Fruit fly (Drosophila melanogaster): ENCODE results near the gene Dhrs4.
A peak's percentile ranks its signal among the peaks of the same experiment; 100 is the strongest.

Dhrs4 gene

DNA sequence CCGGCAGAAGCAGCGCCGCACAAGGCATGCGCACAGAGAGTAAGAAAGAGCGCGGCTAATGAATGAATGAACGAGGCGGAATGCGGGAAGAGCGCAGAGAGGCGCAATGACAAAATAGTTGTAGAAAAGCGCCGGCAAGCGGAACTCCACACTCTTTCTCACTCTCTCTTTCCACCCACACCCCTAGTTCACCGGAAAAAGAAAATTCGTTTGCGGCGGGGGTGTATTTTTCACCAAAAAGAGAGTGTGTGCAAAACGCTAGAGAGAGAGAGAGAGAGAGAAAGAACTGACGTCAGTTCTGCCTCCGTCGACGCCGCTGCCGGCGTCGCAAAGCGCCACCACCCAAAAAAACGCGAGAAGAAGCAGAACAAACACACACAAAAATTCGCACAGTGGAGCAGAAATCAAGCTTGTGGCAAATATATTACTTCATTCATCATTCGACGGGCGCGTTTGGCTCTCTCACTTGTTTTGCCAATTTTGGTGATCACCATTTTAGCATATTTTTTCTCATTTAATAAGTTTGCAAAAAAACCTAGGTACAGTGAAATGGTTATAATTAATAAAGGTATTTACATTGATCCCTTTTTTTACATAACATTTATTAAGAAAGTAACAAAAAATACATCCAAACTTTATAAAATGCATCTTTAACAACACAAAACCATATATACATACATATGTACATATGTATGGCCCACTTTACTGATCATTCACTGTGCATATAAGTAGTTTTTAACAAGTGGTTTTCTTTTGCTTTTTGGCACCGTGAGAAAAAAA is 43.6 kb upstream of the Dhrs4 start (continued):
- TF ChIP-seq CG8089 (GFP tag; optimal IDR thresholded peaks at IDR 0.05), result no peak
- TF ChIP-seq D19B (GFP tag; optimal IDR thresholded peaks at IDR 0.05), result peak; percentile 1
- no peak for TF ChIP-seq pan (optimal IDR thresholded peaks at IDR 0.05)
- TF ChIP-seq pan (GFP tag; optimal IDR thresholded peaks at IDR 0.05 in 1 of 2, IDR thresholded peaks at IDR 0.05 in 1 of 2), result peak in 1 of 2 experiments; percentile 65
- TF ChIP-seq trem (tag; optimal IDR thresholded peaks at IDR 0.05), result no peak
- peak; percentile 54 for TF ChIP-seq CG13287 (GFP tag; IDR thresholded peaks at IDR 0.05; ENCODE audit: partially characterized antibody)
- peak; percentile 41 for TF ChIP-seq seq (GFP tag; IDR thresholded peaks at IDR 0.05)
- no peak for TF ChIP-seq gsb-n (tag; optimal IDR thresholded peaks at IDR 0.05)
- TF ChIP-seq CG31224 (GFP tag; IDR thresholded peaks at IDR 0.05), result 0 out of 2 replicates have a peak, but pooled peaks have one; percentile 17
- TF ChIP-seq hkb (optimal IDR thresholded peaks at IDR 0.05), result no peak
- TF ChIP-seq hkb (GFP tag; IDR thresholded peaks at IDR 0.05), result peak; percentile 55; the same call in 1 of the 2 replicates
- no peak for TF ChIP-seq Opbp (GFP tag; IDR thresholded peaks at IDR 0.05; ENCODE audit: partially characterized antibody)
- no peak for TF ChIP-seq rib (GFP tag; IDR thresholded peaks at IDR 0.05)
- no peak; the same call in 1 of the 2 replicates for TF ChIP-seq Drgx (GFP tag; IDR thresholded peaks at IDR 0.05)
- peak; percentile 30 for TF ChIP-seq ab (GFP tag; optimal IDR thresholded peaks at IDR 0.05)
- TF ChIP-seq CG10565 (GFP tag; optimal IDR thresholded peaks at IDR 0.05), result no peak
- TF ChIP-seq Blimp-1 (GFP tag; optimal IDR thresholded peaks at IDR 0.05), result peak; percentile 33
- peak; percentile 34 for TF ChIP-seq CG10274 (GFP tag; optimal IDR thresholded peaks at IDR 0.05)
- no peak for TF ChIP-seq schlank (tag; optimal IDR thresholded peaks at IDR 0.05)
- peak; percentile 58; the same call in 1 of the 2 replicates for TF ChIP-seq esg (GFP tag; conservative IDR thresholded peaks at IDR 0.05)
- no peak for TF ChIP-seq CG9797 (GFP tag; optimal IDR thresholded peaks at IDR 0.05)
- TF ChIP-seq maf-S (GFP tag; optimal IDR thresholded peaks at IDR 0.05), result no peak
- peak; percentile 19 for TF ChIP-seq gcm2 (GFP tag; optimal IDR thresholded peaks at IDR 0.05)
- no peak for TF ChIP-seq toy (GFP tag; IDR thresholded peaks at IDR 0.05)
- peak; percentile 58 for TF ChIP-seq CG12942 (GFP tag; optimal IDR thresholded peaks at IDR 0.05)
- TF ChIP-seq insv (GFP tag; optimal IDR thresholded peaks at IDR 0.05), result no peak
- no peak for TF ChIP-seq usp (GFP tag; optimal IDR thresholded peaks at IDR 0.05)
- peak; percentile 75 for TF ChIP-seq CoRest (tag; optimal IDR thresholded peaks at IDR 0.05)
- no peak for TF ChIP-seq Nf-YA (GFP tag; IDR thresholded peaks at IDR 0.05)
- no peak for TF ChIP-seq corto (GFP tag; optimal IDR thresholded peaks at IDR 0.05)
- peak; percentile 30; the same call in 2 of the 3 replicates for TF ChIP-seq B-H1 (GFP tag; IDR thresholded peaks at IDR 0.05)
- peak; percentile 53; the same call in 1 of the 2 replicates for TF ChIP-seq al (GFP tag; IDR thresholded peaks at IDR 0.05)
- peak; percentile 24 for TF ChIP-seq CG10979 (tag; optimal IDR thresholded peaks at IDR 0.05)
- peak; percentile 39 for TF ChIP-seq Usf (GFP tag; optimal IDR thresholded peaks at IDR 0.05)
- peak; percentile 55 for TF ChIP-seq CG12155 (GFP tag; optimal IDR thresholded peaks at IDR 0.05)
- peak in 1 of 2 experiments; percentile 24 for TF ChIP-seq Eip74EF (GFP tag; optimal IDR thresholded peaks at IDR 0.05)
- peak; percentile 0 for TF ChIP-seq CG4854 (GFP tag; optimal IDR thresholded peaks at IDR 0.05)
- TF ChIP-seq CG6765 (GFP tag; optimal IDR thresholded peaks at IDR 0.05), result no peak
- TF ChIP-seq CG1792 (GFP tag; optimal IDR thresholded peaks at IDR 0.05), result peak; percentile 24

dm6 chr3L:5184502-5184859 is 43.0 kb upstream of the Dhrs4 start:
- TF ChIP-seq lbe (GFP tag; optimal IDR thresholded peaks at IDR 0.05) (peak; percentile 9), E2f1 (GFP tag; IDR thresholded peaks at IDR 0.05) (0 out of 2 replicates have a peak, but pooled peaks have one; percentile 6), nom (GFP tag; optimal IDR thresholded peaks at IDR 0.05) (no peak), Deaf1 (tag; optimal IDR thresholded peaks at IDR 0.05) (peak; percentile 41), CG12769 (tag; optimal IDR thresholded peaks at IDR 0.05) (peak; percentile 80), psq (GFP tag; optimal IDR thresholded peaks at IDR 0.05) (peak; percentile 55), maf-S (GFP tag; optimal IDR thresholded peaks at IDR 0.05) (no peak), Med (GFP tag) (peak; percentile 69), CG2202 (tag; optimal IDR thresholded peaks at IDR 0.05) (no peak), crp (GFP tag; optimal IDR thresholded peaks at IDR 0.05) (peak in 1 of 2 experiments; percentile 49), Nf-YC (tag; optimal IDR thresholded peaks at IDR 0.05) (no peak), abd-A (tag; optimal IDR thresholded peaks at IDR 0.05) (peak; percentile 12), cas (GFP tag; IDR thresholded peaks at IDR 0.05) (no peak), sens (GFP tag) (peak; percentile 76)
